Worm (Caenorhabditis elegans) whole organism, L2 larva: Measurements from ENCODE around the gene irld-18.

Source experiments
- C34F6.9 ChIP-seq: fragments of 150-350 bp; optimal IDR thresholded peaks from 2 replicates; lab custom pipeline; 2014; ENCODE audit warnings: missing biosample characterization, missing genetic modification characterization
- F13H6.1 ChIP-seq: sonication (generic microtip); optimal IDR thresholded peaks from 2 replicates; lab custom pipeline; 2016; ENCODE audit warnings: missing genetic modification characterization, missing compliant biosample characterization
- R02D3.7 ChIP-seq: fragments of 150-350 bp; optimal IDR thresholded peaks from 2 replicates; lab custom pipeline; 2014; ENCODE audit warnings: missing biosample characterization, missing genetic modification characterization
- Y55F3AM.14 ChIP-seq: fragments of 200-800 bp; sonication (Bioruptor generic); optimal IDR thresholded peaks from 2 replicates; lab custom pipeline; 2018; ENCODE audit warnings: mild to moderate bottlenecking, missing genetic modification characterization, missing compliant biosample characterization
- ZK546.5 ChIP-seq: sonication (generic microtip); optimal IDR thresholded peaks from 2 replicates; lab custom pipeline; 2017; ENCODE audit warnings: missing biosample characterization, missing genetic modification characterization
- alr-1 ChIP-seq: fragments of 150-350 bp; optimal IDR thresholded peaks from 2 replicates; lab custom pipeline; 2014; ENCODE audit warnings: missing biosample characterization, missing genetic modification characterization
- aly-2 ChIP-seq: fragments of 150-350 bp; optimal IDR thresholded peaks from 2 replicates; lab custom pipeline; 2014; ENCODE audit warnings: missing biosample characterization, missing genetic modification characterization
- ama-1 ChIP-seq: fragments of 150-350 bp; optimal IDR thresholded peaks from 2 replicates; lab custom pipeline; 2018; ENCODE audit warnings: inconsistent platforms
- blmp-1 ChIP-seq: sonication (generic microtip); optimal IDR thresholded peaks from 2 replicates; lab custom pipeline; 2017; ENCODE audit warnings: missing genetic modification characterization, mild to moderate bottlenecking, missing compliant biosample characterization, antibody characterized with exemption, moderate library complexity; ENCODE audit not compliant: insufficient read depth
- ceh-16 ChIP-seq: fragments of 150-350 bp; optimal IDR thresholded peaks from 2 replicates; lab custom pipeline; 2014; ENCODE audit warnings: missing biosample characterization, missing genetic modification characterization
- ceh-82 ChIP-seq: fragments of 150-350 bp; optimal IDR thresholded peaks from 2 replicates; lab custom pipeline; 2014; ENCODE audit warnings: missing biosample characterization, missing genetic modification characterization
- crh-2 ChIP-seq: sonication (generic microtip); optimal IDR thresholded peaks from 2 replicates; lab custom pipeline; 2017; ENCODE audit warnings: missing biosample characterization, missing genetic modification characterization
- dmd-4 ChIP-seq: sonication (generic microtip); optimal IDR thresholded peaks from 2 replicates; lab custom pipeline; 2017; ENCODE audit warnings: missing biosample characterization, missing genetic modification characterization
- egl-27 ChIP-seq: sonication (generic microtip); optimal IDR thresholded peaks from 3 replicates; lab custom pipeline; 2017; ENCODE audit warnings: missing biosample characterization, missing genetic modification reagents, missing genetic modification characterization
- elt-1 ChIP-seq: fragments of 150-350 bp; optimal IDR thresholded peaks from 2 replicates; lab custom pipeline; 2014; ENCODE audit warnings: missing biosample characterization, missing genetic modification characterization
- elt-3 ChIP-seq: sonication (generic microtip); optimal IDR thresholded peaks from 2 replicates; lab custom pipeline; 2017; ENCODE audit warnings: missing biosample characterization, missing genetic modification characterization
- fos-1 ChIP-seq: fragments of 150-350 bp; optimal IDR thresholded peaks from 2 replicates; lab custom pipeline; 2014; ENCODE audit warnings: missing biosample characterization, missing genetic modification characterization
- gmeb-1 ChIP-seq: fragments of 150-350 bp; optimal IDR thresholded peaks from 2 replicates; lab custom pipeline; 2014; ENCODE audit warnings: missing biosample characterization, missing genetic modification characterization
- lin-11 ChIP-seq: fragments of 150-350 bp; sonication (generic microtip); optimal IDR thresholded peaks from 2 replicates; lab custom pipeline; 2014; ENCODE audit warnings: missing biosample characterization, missing genetic modification characterization, inconsistent platforms, mixed read lengths
- lin-13 ChIP-seq: fragments of 150-350 bp; optimal IDR thresholded peaks from 2 replicates; lab custom pipeline; 2014; ENCODE audit warnings: missing biosample characterization, missing genetic modification reagents, missing genetic modification characterization
- lin-39 ChIP-seq: fragments of 150-350 bp; optimal IDR thresholded peaks from 2 replicates; lab custom pipeline; 2014; ENCODE audit warnings: missing biosample characterization, missing genetic modification reagents, missing genetic modification characterization
- lsy-2 ChIP-seq, 2 experiments: fragments of 150-350 bp in 1 of 2; sonication (generic microtip) in 1 of 2; optimal IDR thresholded peaks; 2 replicates each; lab custom pipeline; 2014 to 2017; ENCODE audit warnings: missing biosample characterization in 2 of 2, missing genetic modification characterization in 2 of 2
- mab-5 ChIP-seq: fragments of 150-350 bp; optimal IDR thresholded peaks from 2 replicates; lab custom pipeline; 2014; ENCODE audit warnings: missing biosample characterization, missing genetic modification characterization
- mbf-1 ChIP-seq: sonication (generic microtip); optimal IDR thresholded peaks from 2 replicates; lab custom pipeline; 2017; ENCODE audit warnings: missing biosample characterization, missing genetic modification characterization
- mdl-1 ChIP-seq, 2 experiments: fragments of 150-350 bp in 1 of 2; sonication (generic microtip) in 1 of 2; optimal IDR thresholded peaks; 2 replicates each; lab custom pipeline; 2017; ENCODE audit warnings: missing biosample characterization in 2 of 2, missing genetic modification characterization in 2 of 2
- nhr-10 ChIP-seq: sonication (generic microtip); optimal IDR thresholded peaks from 2 replicates; lab custom pipeline; 2017; ENCODE audit warnings: missing biosample characterization, missing genetic modification characterization
- nhr-11 ChIP-seq: fragments of 150-350 bp; optimal IDR thresholded peaks from 2 replicates; lab custom pipeline; 2014; ENCODE audit warnings: missing biosample characterization, missing genetic modification characterization
- nhr-12 ChIP-seq: fragments of 150-350 bp; optimal IDR thresholded peaks from 2 replicates; lab custom pipeline; 2014; ENCODE audit warnings: missing biosample characterization, missing genetic modification characterization
- nhr-129 ChIP-seq: fragments of 150-350 bp; optimal IDR thresholded peaks from 2 replicates; lab custom pipeline; 2014; ENCODE audit warnings: missing biosample characterization, missing genetic modification characterization
- nhr-21 ChIP-seq: fragments of 150-350 bp; optimal IDR thresholded peaks from 2 replicates; lab custom pipeline; 2014; ENCODE audit warnings: missing biosample characterization, missing genetic modification characterization
- nhr-23 ChIP-seq: fragments of 150-350 bp; optimal IDR thresholded peaks from 2 replicates; lab custom pipeline; 2014; ENCODE audit warnings: missing biosample characterization, missing genetic modification reagents, missing genetic modification characterization
- nhr-237 ChIP-seq: fragments of 150-350 bp; optimal IDR thresholded peaks from 2 replicates; lab custom pipeline; 2014; ENCODE audit warnings: missing biosample characterization, missing genetic modification characterization
- nhr-25 ChIP-seq: fragments of 150-350 bp; sonication (generic microtip); optimal IDR thresholded peaks from 3 replicates; lab custom pipeline; 2014; ENCODE audit warnings: missing biosample characterization, missing genetic modification characterization
- nhr-6 ChIP-seq: fragments of 150-350 bp; optimal IDR thresholded peaks from 2 replicates; lab custom pipeline; 2014; ENCODE audit warnings: missing biosample characterization, missing genetic modification characterization
- peb-1 ChIP-seq: fragments of 150-350 bp; optimal IDR thresholded peaks from 2 replicates; lab custom pipeline; 2014; ENCODE audit warnings: missing biosample characterization, missing genetic modification characterization
- sem-4 ChIP-seq: fragments of 150-350 bp; optimal IDR thresholded peaks from 2 replicates; lab custom pipeline; 2014; ENCODE audit warnings: missing biosample characterization, missing genetic modification reagents, missing genetic modification characterization
- skn-1 ChIP-seq: sonication (generic microtip); optimal IDR thresholded peaks from 2 replicates; lab custom pipeline; 2017; ENCODE audit warnings: missing biosample characterization, missing genetic modification characterization
- sma-3 ChIP-seq: sonication (generic microtip); optimal IDR thresholded peaks from 2 replicates; lab custom pipeline; 2016; ENCODE audit warnings: missing genetic modification reagents, missing genetic modification characterization, missing compliant biosample characterization
- sma-9 ChIP-seq, 2 experiments: fragments of 150-350 bp in 1 of 2; sonication (generic microtip) in 1 of 2; optimal IDR thresholded peaks; 2 replicates each; lab custom pipeline; 2014 to 2016; ENCODE audit warnings: missing genetic modification characterization in 2 of 2, mild to moderate bottlenecking in 1 of 2, missing biosample characterization in 1 of 2, missing compliant biosample characterization in 1 of 2, missing genetic modification reagents in 1 of 2, moderate library complexity in 1 of 2
- snpc-4 ChIP-seq: fragments of 150-350 bp; optimal IDR thresholded peaks from 2 replicates; lab custom pipeline; 2014; ENCODE audit warnings: missing biosample characterization, missing genetic modification characterization
- unc-39 ChIP-seq: fragments of 150-350 bp; optimal IDR thresholded peaks from 2 replicates; lab custom pipeline; 2014; ENCODE audit warnings: missing biosample characterization, missing genetic modification characterization
- unc-55 ChIP-seq: fragments of 150-350 bp; sonication (generic microtip); optimal IDR thresholded peaks from 3 replicates; lab custom pipeline; 2014; ENCODE audit warnings: missing biosample characterization, missing genetic modification reagents, missing genetic modification characterization
- unc-62 ChIP-seq: fragments of 150-350 bp; optimal IDR thresholded peaks from 2 replicates; lab custom pipeline; 2014; ENCODE audit warnings: missing biosample characterization, missing genetic modification reagents, missing genetic modification characterization
- zag-1 ChIP-seq: fragments of 150-350 bp; optimal IDR thresholded peaks from 2 replicates; lab custom pipeline; 2014; ENCODE audit warnings: missing biosample characterization, missing genetic modification characterization
- ztf-1 ChIP-seq: fragments of 200-800 bp; sonication (Bioruptor generic); conservative IDR thresholded peaks from 2 replicates; pipeline ENCODE4 v1.3.6; 2022; ENCODE audit warnings: missing genetic modification characterization, missing compliant biosample characterization
- ztf-11 ChIP-seq: sonication (generic microtip); optimal IDR thresholded peaks from 2 replicates; lab custom pipeline; 2017; ENCODE audit warnings: missing biosample characterization, missing genetic modification characterization
- ztf-4 ChIP-seq: fragments of 150-350 bp; optimal IDR thresholded peaks from 2 replicates; lab custom pipeline; 2014; ENCODE audit warnings: missing biosample characterization, missing genetic modification characterization

irld-18 gene

ce11 chrIV:14611892-14612497 lies 31.2 kb upstream of the irld-18 start:
- TF ChIP-seq sma-3 (GFP tag; lab: Kevin White, UChicago), result no peak
- TF ChIP-seq lin-39 (tag; lab: Kevin White, UChicago), result no peak
- TF ChIP-seq nhr-11 (tag; lab: Kevin White, UChicago), result no peak
- peak; percentile 82 for TF ChIP-seq nhr-129
- TF ChIP-seq Y55F3AM.14 (GFP tag; lab: Kevin White, UChicago), result no peak
- TF ChIP-seq ztf-1 (GFP tag; lab: Robert Waterston, UW), result no peak
- peak; percentile 71 for TF ChIP-seq sma-9 (GFP tag; optimal IDR thresholded peaks at IDR 0.05; lab: Kevin White, UChicago)
- no peak for TF ChIP-seq sma-9 (tag; optimal IDR thresholded peaks at IDR 0.05; lab: Kevin White, UChicago)
- no peak for TF ChIP-seq nhr-237 (tag; lab: Kevin White, UChicago)
- TF ChIP-seq zag-1 (tag; lab: Kevin White, UChicago), result no peak
- peak; percentile 11 for TF ChIP-seq blmp-1
- peak; percentile 35 for TF ChIP-seq ceh-16
- no peak for TF ChIP-seq dmd-4 (tag; lab: Kevin White, UChicago)
- no peak for TF ChIP-seq crh-2
- no peak for TF ChIP-seq ama-1
- TF ChIP-seq unc-39 (tag; lab: Kevin White, UChicago), result no peak
- no peak for TF ChIP-seq fos-1 (tag; lab: Kevin White, UChicago)
- TF ChIP-seq gmeb-1, result peak; percentile 21
- TF ChIP-seq snpc-4 (tag; lab: Kevin White, UChicago), result peak; percentile 94
- no peak for TF ChIP-seq ztf-4 (tag; lab: Kevin White, UChicago)
- TF ChIP-seq nhr-25 (tag; lab: Kevin White, UChicago), result peak; percentile 61

ce11 chrIV:14610942-14611724 lies 30.3 kb upstream of the irld-18 start:
- TF ChIP-seq nhr-11 (tag; lab: Kevin White, UChicago), result peak; percentile 45
- TF ChIP-seq F13H6.1, result peak; percentile 84
- TF ChIP-seq alr-1 (tag; lab: Kevin White, UChicago), result no peak
- TF ChIP-seq ceh-16, result peak; percentile 49
- no peak for TF ChIP-seq mbf-1
- peak in 1 of 2 experiments; percentile 58 for TF ChIP-seq lsy-2 (tag; optimal IDR thresholded peaks at IDR 0.05; lab: Kevin White, UChicago)
- no peak for TF ChIP-seq nhr-10 (tag; lab: Kevin White, UChicago)
- TF ChIP-seq elt-1 (tag; lab: Kevin White, UChicago), result no peak
- peak; percentile 31 for TF ChIP-seq gmeb-1
- no peak for TF ChIP-seq mab-5 (tag; lab: Kevin White, UChicago)
- TF ChIP-seq nhr-6 (tag; lab: Kevin White, UChicago), result peak; percentile 13
- no peak for TF ChIP-seq aly-2 (tag; lab: Kevin White, UChicago)
- no peak for TF ChIP-seq dmd-4 (tag; lab: Kevin White, UChicago)
- TF ChIP-seq elt-3 (tag; lab: Kevin White, UChicago), result no peak
- no peak for TF ChIP-seq Y55F3AM.14 (GFP tag; lab: Kevin White, UChicago)
- TF ChIP-seq ztf-1 (GFP tag; lab: Robert Waterston, UW), result no peak
- no peak for TF ChIP-seq unc-39 (tag; lab: Kevin White, UChicago)
- peak; percentile 27 for TF ChIP-seq C34F6.9
- TF ChIP-seq nhr-12 (tag; lab: Kevin White, UChicago), result no peak
- no peak for TF ChIP-seq nhr-23
- no peak for TF ChIP-seq ZK546.5 (tag; lab: Kevin White, UChicago)
- TF ChIP-seq sem-4 (tag; lab: Kevin White, UChicago), result peak; percentile 32
- TF ChIP-seq ceh-82, result no peak
- TF ChIP-seq blmp-1, result peak; percentile 86
- TF ChIP-seq unc-55 (GFP tag; lab: Kevin White, UChicago), result no peak
- TF ChIP-seq zag-1 (tag; lab: Kevin White, UChicago), result no peak
- no peak for TF ChIP-seq lin-11 (tag; lab: Kevin White, UChicago)
- TF ChIP-seq nhr-21 (tag; lab: Kevin White, UChicago), result peak; percentile 86
- TF ChIP-seq snpc-4 (tag; lab: Kevin White, UChicago), result no peak
- TF ChIP-seq egl-27 (tag; lab: Kevin White, UChicago), result peak; percentile 63
- TF ChIP-seq ztf-11 (tag; lab: Kevin White, UChicago), result no peak
- TF ChIP-seq lin-39 (tag; lab: Kevin White, UChicago), result no peak
- TF ChIP-seq R02D3.7 (tag; lab: Kevin White, UChicago), result no peak
- TF ChIP-seq unc-62 (GFP tag; lab: Kevin White, UChicago), result no peak
- peak in 1 of 2 experiments; percentile 7 for TF ChIP-seq mdl-1 (tag; optimal IDR thresholded peaks at IDR 0.05; lab: Kevin White, UChicago)
- TF ChIP-seq skn-1 (tag; lab: Kevin White, UChicago), result no peak
- no peak for TF ChIP-seq ama-1
- TF ChIP-seq peb-1 (tag; lab: Kevin White, UChicago), result peak; percentile 36
- TF ChIP-seq sma-9 (GFP tag; optimal IDR thresholded peaks at IDR 0.05; lab: Kevin White, UChicago), result peak; percentile 97
- peak; percentile 26 for TF ChIP-seq sma-9 (tag; optimal IDR thresholded peaks at IDR 0.05; lab: Kevin White, UChicago)
- TF ChIP-seq nhr-129, result peak; percentile 91
- TF ChIP-seq crh-2, result peak; percentile 34
- TF ChIP-seq ztf-4 (tag; lab: Kevin White, UChicago), result no peak
- peak; percentile 46 for TF ChIP-seq lin-13 (GFP tag; lab: Kevin White, UChicago)
- TF ChIP-seq sma-3 (GFP tag; lab: Kevin White, UChicago), result peak; percentile 64
